7 worm cellular contexts compared by ENCODE assay signal in genomic region chrIV:15259548-15259947, ce11.
A peak's percentile ranks its signal among the peaks of the same experiment; 100 is the strongest.
TF ChIP-seq lines count a peak whose summit lies in the region.

Gene Y73F8A.5 (plus strand): TSS chrIV:15259868.

TF ChIP-seq in whole organism, L1 larva, 84 proteins besides CTCF, POLR2A, EP300 and RAD21 (continues in another document):
- TF ChIP-seq irx-1 (tag; optimal IDR thresholded peaks at IDR 0.05; lab: Kevin White, UChicago) (no peak), skn-1 (tag; optimal IDR thresholded peaks at IDR 0.05; lab: Kevin White, UChicago) (no peak), ceh-82 (tag; optimal IDR thresholded peaks at IDR 0.05; lab: Kevin White, UChicago) (peak; percentile 27 to 58 (median 39)), elt-2 (tag; optimal IDR thresholded peaks at IDR 0.05; lab: Kevin White, UChicago) (no peak), pax-3 (tag; optimal IDR thresholded peaks at IDR 0.05; lab: Kevin White, UChicago) (no peak), tbx-2 (tag; optimal IDR thresholded peaks at IDR 0.05; lab: Kevin White, UChicago) (no peak), efl-1 (optimal IDR thresholded peaks at IDR 0.05; lab: Kevin White, UChicago) (peak; percentile 31 to 53), efl-1 (GFP tag; optimal IDR thresholded peaks at IDR 0.05 in 1 of 2; lab: Kevin White, UChicago) (peak in 1 of 2 experiments; percentile 8), lin-14 (GFP tag; optimal IDR thresholded peaks at IDR 0.05; lab: Kevin White, UChicago) (no peak), xbp-1 (tag; optimal IDR thresholded peaks at IDR 0.05; lab: Kevin White, UChicago) (peak; percentile 14), pqm-1 (tag; optimal IDR thresholded peaks at IDR 0.05; lab: Kevin White, UChicago) (no peak), egl-27 (tag; optimal IDR thresholded peaks at IDR 0.05; lab: Kevin White, UChicago) (no peak), nhr-19 (GFP tag; conservative IDR thresholded peaks at IDR 0.05; lab: Robert Waterston, UW) (no peak)

TF ChIP-seq in whole organism, L2 larva, 48 proteins besides CTCF, POLR2A, EP300 and RAD21:
- TF ChIP-seq ztf-1 (GFP tag; conservative IDR thresholded peaks at IDR 0.05; lab: Robert Waterston, UW): no peak
- no peak for TF ChIP-seq lin-11 (tag; optimal IDR thresholded peaks at IDR 0.05; lab: Kevin White, UChicago)
- TF ChIP-seq mdl-1 (tag; optimal IDR thresholded peaks at IDR 0.05; lab: Kevin White, UChicago): peak in 1 of 2 experiments; percentile 10
- no peak for TF ChIP-seq ceh-16 (tag; optimal IDR thresholded peaks at IDR 0.05; lab: Kevin White, UChicago)
- no peak for TF ChIP-seq nhr-23 (tag; optimal IDR thresholded peaks at IDR 0.05; lab: Kevin White, UChicago)
- TF ChIP-seq unc-55 (GFP tag; optimal IDR thresholded peaks at IDR 0.05; lab: Kevin White, UChicago): peak; percentile 83
- peak; percentile 78 for TF ChIP-seq C34F6.9 (tag; optimal IDR thresholded peaks at IDR 0.05; lab: Kevin White, UChicago)
- peak; percentile 35 for TF ChIP-seq F13H6.1 (tag; optimal IDR thresholded peaks at IDR 0.05; lab: Kevin White, UChicago)

TF ChIP-seq in whole organism, L3 larva, 47 proteins besides CTCF, POLR2A, EP300 and RAD21:
- TF ChIP-seq fkh-10 (GFP tag; optimal IDR thresholded peaks at IDR 0.05; lab: Kevin White, UChicago): peak; percentile 25
- TF ChIP-seq hmg-11 (tag; optimal IDR thresholded peaks at IDR 0.05; lab: Kevin White, UChicago): peak; percentile 65
- peak; percentile 51 for TF ChIP-seq nfya-1 (tag; optimal IDR thresholded peaks at IDR 0.05; lab: Kevin White, UChicago; ENCODE audit: insufficient read depth)
- peak; percentile 49 for TF ChIP-seq lin-39 (tag; optimal IDR thresholded peaks at IDR 0.05; lab: Kevin White, UChicago)
- no peak for TF ChIP-seq egl-27 (tag; optimal IDR thresholded peaks at IDR 0.05; lab: Kevin White, UChicago)
TF ChIP-seq in whole organism, L3 larva: peak in this region for 4.

TF ChIP-seq in whole organism, L4 larva, 104 proteins besides CTCF, POLR2A, EP300 and RAD21:
- TF ChIP-seq T26A8.4 (GFP tag; IDR thresholded peaks at IDR 0.05; lab: Robert Waterston, UW) (no peak), spr-1 (tag; optimal IDR thresholded peaks at IDR 0.05; lab: Kevin White, UChicago) (no peak), fkh-10 (GFP tag; optimal IDR thresholded peaks at IDR 0.05; lab: Kevin White, UChicago) (peak; percentile 32), lim-7 (GFP tag; IDR thresholded peaks at IDR 0.05; lab: Robert Waterston, UW) (no peak), hlh-11 (tag; optimal IDR thresholded peaks at IDR 0.05; lab: Kevin White, UChicago) (no peak), zag-1 (tag; optimal IDR thresholded peaks at IDR 0.05; lab: Kevin White, UChicago) (no peak), mxl-3 (GFP tag; optimal IDR thresholded peaks at IDR 0.05; lab: Kevin White, UChicago) (no peak), daf-16 (GFP tag; optimal IDR thresholded peaks at IDR 0.05; lab: Kevin White, UChicago) (no peak), daf-16 (tag; optimal IDR thresholded peaks at IDR 0.05; lab: Kevin White, UChicago) (no peak), rbr-2 (tag; optimal IDR thresholded peaks at IDR 0.05; lab: Kevin White, UChicago) (peak; percentile 6), fos-1 (tag; optimal IDR thresholded peaks at IDR 0.05; lab: Kevin White, UChicago) (no peak), mdl-1 (tag; optimal IDR thresholded peaks at IDR 0.05; lab: Kevin White, UChicago) (peak in 1 of 2 experiments; percentile 49), nhr-76 (tag; optimal IDR thresholded peaks at IDR 0.05; lab: Kevin White, UChicago) (no peak), ceh-32 (tag; optimal IDR thresholded peaks at IDR 0.05; lab: Kevin White, UChicago; ENCODE audit: poor library complexity) (no peak), snpc-1.2 (GFP tag; IDR thresholded peaks at IDR 0.05; lab: Robert Waterston, UW) (no peak), spr-3 (GFP tag; optimal IDR thresholded peaks at IDR 0.05; lab: Kevin White, UChicago) (no peak), hlh-30 (tag; optimal IDR thresholded peaks at IDR 0.05; lab: Kevin White, UChicago; ENCODE audit: insufficient read depth) (peak; percentile 67)

TF ChIP-seq in whole organism, late embryonic, 69 proteins besides CTCF, POLR2A, EP300 and RAD21:
- TF ChIP-seq tbx-2 (tag; optimal IDR thresholded peaks at IDR 0.05; lab: Kevin White, UChicago): no peak
- TF ChIP-seq hlh-30 (tag; optimal IDR thresholded peaks at IDR 0.05; lab: Kevin White, UChicago; ENCODE audit: insufficient read depth): peak; percentile 15
- TF ChIP-seq ceh-14 (tag; optimal IDR thresholded peaks at IDR 0.05; lab: Kevin White, UChicago): peak; percentile 27
- TF ChIP-seq ceh-31 (tag; optimal IDR thresholded peaks at IDR 0.05; lab: Kevin White, UChicago): peak; percentile 72
- peak; percentile 7 for TF ChIP-seq ceh-19 (GFP tag; optimal IDR thresholded peaks at IDR 0.05; lab: Kevin White, UChicago)
- no peak for TF ChIP-seq ceh-45 (GFP tag; IDR thresholded peaks at IDR 0.05; lab: Robert Waterston, UW)
- TF ChIP-seq Y22D7AL.16 (tag; optimal IDR thresholded peaks at IDR 0.05; lab: Kevin White, UChicago): no peak
- TF ChIP-seq nfya-1 (tag; optimal IDR thresholded peaks at IDR 0.05; lab: Kevin White, UChicago): peak; percentile 27
- no peak for TF ChIP-seq tbx-7 (tag; optimal IDR thresholded peaks at IDR 0.05; lab: Kevin White, UChicago)
- TF ChIP-seq C38D4.7 (GFP tag; optimal IDR thresholded peaks at IDR 0.05; lab: Kevin White, UChicago): no peak
- peak; percentile 81 for TF ChIP-seq unc-42 (tag; optimal IDR thresholded peaks at IDR 0.05; lab: Kevin White, UChicago)
TF ChIP-seq in whole organism, late embryonic: peak in this region for 6.

TF ChIP-seq in whole organism, mixed stage, embryonic, 35 proteins besides CTCF, POLR2A, EP300 and RAD21:
- TF ChIP-seq mep-1 (tag; optimal IDR thresholded peaks at IDR 0.05; lab: Kevin White, UChicago): peak; percentile 37
- TF ChIP-seq ceh-43 (GFP tag; optimal IDR thresholded peaks at IDR 0.05; lab: Kevin White, UChicago): no peak
- TF ChIP-seq nhr-237 (tag; optimal IDR thresholded peaks at IDR 0.05; lab: Kevin White, UChicago): no peak
- TF ChIP-seq elt-3 (tag; optimal IDR thresholded peaks at IDR 0.05; lab: Kevin White, UChicago): no peak
- no peak for TF ChIP-seq cnd-1 (tag; optimal IDR thresholded peaks at IDR 0.05; lab: Kevin White, UChicago)
- TF ChIP-seq ces-1 (GFP tag; optimal IDR thresholded peaks at IDR 0.05; lab: Kevin White, UChicago): peak; percentile 88
- TF ChIP-seq ztf-11 (tag; optimal IDR thresholded peaks at IDR 0.05; lab: Kevin White, UChicago): no peak
- TF ChIP-seq nhr-2 (tag; optimal IDR thresholded peaks at IDR 0.05; lab: Kevin White, UChicago): no peak

TF ChIP-seq in whole organism, young adult, 124 proteins besides CTCF, POLR2A, EP300 and RAD21:
- TF ChIP-seq snpc-4 (GFP tag; optimal IDR thresholded peaks at IDR 0.05; lab: Kevin White, UChicago) (no peak), snpc-4 (tag; optimal IDR thresholded peaks at IDR 0.05; lab: Kevin White, UChicago) (peak in 1 of 4 experiments; percentile 2), zfh-2 (GFP tag; conservative IDR thresholded peaks at IDR 0.05; lab: Robert Waterston, UW) (no peak), hmg-1.2 (GFP tag; IDR thresholded peaks at IDR 0.05; lab: Robert Waterston, UW) (peak; percentile 63; the same call in 1 of the 2 replicates), Y95B8A.8 (GFP tag; IDR thresholded peaks at IDR 0.05; lab: Robert Waterston, UW) (no peak), F33H1.4 (GFP tag; IDR thresholded peaks at IDR 0.05; lab: Robert Waterston, UW) (no peak)
